Fruit fly (Drosophila melanogaster): Measurements from ENCODE around the gene CG9396.

The CG9396 gene

dm6 chr3R:9598099-9598498 is 26.7 kb upstream of the CG9396 start (continued):
- TF ChIP-seq slou (GFP tag; optimal IDR thresholded peaks at IDR 0.05) (no peak), CG16779 (GFP tag; IDR thresholded peaks at IDR 0.05) (no peak), CG9797 (GFP tag; optimal IDR thresholded peaks at IDR 0.05) (no peak), CG33213 (GFP tag; optimal IDR thresholded peaks at IDR 0.05) (no peak), CG12236 (GFP tag; optimal IDR thresholded peaks at IDR 0.05) (peak; percentile 26), CG13624 (GFP tag; optimal IDR thresholded peaks at IDR 0.05) (no peak), Drgx (GFP tag; IDR thresholded peaks at IDR 0.05) (peak; percentile 73), CG12219 (GFP tag; optimal IDR thresholded peaks at IDR 0.05) (peak; percentile 59), CG12071 (GFP tag; optimal IDR thresholded peaks at IDR 0.05) (peak; percentile 50), CG8089 (GFP tag; optimal IDR thresholded peaks at IDR 0.05) (peak; percentile 12), Sry-δ (GFP tag; optimal IDR thresholded peaks at IDR 0.05) (peak; percentile 25), Awh (GFP tag; IDR thresholded peaks at IDR 0.05) (no peak), btn (GFP tag; optimal IDR thresholded peaks at IDR 0.05) (no peak), CG7372 (GFP tag; IDR thresholded peaks at IDR 0.05) (no peak), CG7928 (GFP tag; optimal IDR thresholded peaks at IDR 0.05) (no peak), ATbp (GFP tag; optimal IDR thresholded peaks at IDR 0.05) (peak; percentile 46), BEAF-32 (GFP tag; optimal IDR thresholded peaks at IDR 0.05) (no peak), CG17912 (GFP tag; optimal IDR thresholded peaks at IDR 0.05) (no peak), corto (GFP tag; optimal IDR thresholded peaks at IDR 0.05) (no peak), CG13894 (tag; optimal IDR thresholded peaks at IDR 0.05) (no peak), HLH4C (GFP tag; IDR thresholded peaks at IDR 0.05; ENCODE audit: partially characterized antibody) (no peak), scrt (GFP tag; optimal IDR thresholded peaks at IDR 0.05) (no peak), CG6254 (GFP tag; optimal IDR thresholded peaks at IDR 0.05) (peak; percentile 50), CG11560 (tag; IDR thresholded peaks at IDR 0.05) (no peak), ems (GFP tag; optimal IDR thresholded peaks at IDR 0.05) (no peak), CG33557 (GFP tag; optimal IDR thresholded peaks at IDR 0.05) (peak; percentile 51), CG9876 (GFP tag; optimal IDR thresholded peaks at IDR 0.05) (no peak), CG8765 (GFP tag; IDR thresholded peaks at IDR 0.05) (no peak; the same call in 1 of the 2 replicates), Oli (tag; optimal IDR thresholded peaks at IDR 0.05) (peak; percentile 74), CG43689 (GFP tag; IDR thresholded peaks at IDR 0.05) (no peak), Nf-YA (GFP tag; IDR thresholded peaks at IDR 0.05) (no peak), ash1 (GFP tag; optimal IDR thresholded peaks at IDR 0.05) (no peak), CG11085 (GFP tag; IDR thresholded peaks at IDR 0.05) (no peak), C15 (GFP tag; IDR thresholded peaks at IDR 0.05) (no peak), NC2α (GFP tag; optimal IDR thresholded peaks at IDR 0.05) (peak; percentile 33), ssp (GFP tag; IDR thresholded peaks at IDR 0.05) (peak; percentile 33; the same call in 1 of the 2 replicates), H2.0 (GFP tag; IDR thresholded peaks at IDR 0.05) (peak; percentile 43; the same call in 1 of the 2 replicates), aop (GFP tag; IDR thresholded peaks at IDR 0.05) (no peak), CG18764 (GFP tag; optimal IDR thresholded peaks at IDR 0.05) (peak; percentile 13), gcm2 (GFP tag; optimal IDR thresholded peaks at IDR 0.05) (no peak), NC2β (GFP tag; optimal IDR thresholded peaks at IDR 0.05) (peak; percentile 40), CG14441 (GFP tag; IDR thresholded peaks at IDR 0.05) (peak; percentile 18; the same call in 1 of the 2 replicates), Tbp (GFP tag; optimal IDR thresholded peaks at IDR 0.05) (no peak), CG9727 (GFP tag; optimal IDR thresholded peaks at IDR 0.05) (peak; percentile 12), CG7839 (tag; optimal IDR thresholded peaks at IDR 0.05) (peak; percentile 21), CG6683 (GFP tag; optimal IDR thresholded peaks at IDR 0.05) (no peak), sens (GFP tag) (peak; percentile 92), CG10543 (GFP tag; optimal IDR thresholded peaks at IDR 0.05) (no peak), danr (GFP tag; IDR thresholded peaks at IDR 0.05) (no peak), jigr1 (GFP tag; IDR thresholded peaks at IDR 0.05) (no peak), CG8281 (tag; optimal IDR thresholded peaks at IDR 0.05) (no peak), CG6689 (GFP tag; IDR thresholded peaks at IDR 0.05) (peak; percentile 24; the same call in 1 of the 2 replicates)

Data from whole organism, embryonic.